Fruit fly (Drosophila melanogaster) whole organism, wandering third instar larva: ENCODE measurements around the gene CG33523.

Source experiments
- Abd-B ChIP-seq: fragments of >200 bp; optimal IDR thresholded peaks from 2 replicates; lab custom pipeline; 2017; ENCODE audit warnings: missing biosample characterization, missing genetic modification characterization
- CG32264 ChIP-seq: fragments of 200-800 bp; sonication (Bioruptor generic); optimal IDR thresholded peaks from 2 replicates; lab custom pipeline; 2016; ENCODE audit warnings: missing biosample characterization, missing genetic modification characterization
- CG9705 ChIP-seq: fragments of 200-800 bp; sonication (Bioruptor generic); optimal IDR thresholded peaks from 2 replicates; lab custom pipeline; 2018; ENCODE audit warnings: missing biosample characterization, mild to moderate bottlenecking, missing genetic modification characterization
- CrebA ChIP-seq: fragments of 200-800 bp; sonication (Bioruptor generic); optimal IDR thresholded peaks from 2 replicates; lab custom pipeline; 2016; ENCODE audit warnings: missing biosample characterization, mild to moderate bottlenecking, missing genetic modification characterization, borderline replicate concordance
- Dfd ChIP-seq: fragments of >200 bp; optimal IDR thresholded peaks from 2 replicates; lab custom pipeline; 2017; ENCODE audit warnings: missing biosample characterization, missing genetic modification characterization
- Dif ChIP-seq: fragments of 200-275, 200-300 bp; sonication (Bioruptor generic); optimal IDR thresholded peaks from 2 replicates; lab custom pipeline; 2018; ENCODE audit warnings: missing biosample characterization, missing genetic modification characterization; ENCODE audit not compliant: partially characterized antibody
- GATAd ChIP-seq: sonication (Bioruptor generic); optimal IDR thresholded peaks from 2 replicates; lab custom pipeline; 2016; ENCODE audit warnings: missing biosample characterization, missing genetic modification characterization
- HLH106 ChIP-seq: fragments of 200-800 bp; optimal IDR thresholded peaks from 3 replicates; lab custom pipeline; 2019; ENCODE audit warnings: missing biosample characterization, mild to moderate bottlenecking, missing genetic modification characterization, moderate library complexity
- Hnf4 ChIP-seq: fragments of 200-800 bp; sonication (Bioruptor generic); optimal IDR thresholded peaks from 2 replicates; lab custom pipeline; 2016; ENCODE audit warnings: missing biosample characterization, mild to moderate bottlenecking, missing genetic modification characterization
- Hr78 ChIP-seq: fragments of >200 bp; optimal IDR thresholded peaks from 2 replicates; lab custom pipeline; 2017; ENCODE audit warnings: missing biosample characterization, missing genetic modification characterization
- Hr83 ChIP-seq: fragments of 200-300 bp; sonication (Bioruptor generic); optimal IDR thresholded peaks from 2 replicates; lab custom pipeline; 2016; ENCODE audit warnings: missing biosample characterization, mild to moderate bottlenecking, missing genetic modification characterization, moderate library complexity; ENCODE audit not compliant: poor library complexity, severe bottlenecking
- Jra ChIP-seq: sonication (Bioruptor generic); optimal IDR thresholded peaks from 2 replicates; lab custom pipeline; 2016; ENCODE audit warnings: missing biosample characterization, missing genetic modification characterization
- Mio ChIP-seq: sonication (Bioruptor generic); optimal IDR thresholded peaks from 2 replicates; lab custom pipeline; 2016; ENCODE audit warnings: missing biosample characterization, missing genetic modification characterization
- Myc ChIP-seq: fragments of >200 bp; optimal IDR thresholded peaks from 2 replicates; lab custom pipeline; 2017
- N ChIP-seq: fragments of >200 bp; optimal IDR thresholded peaks from 2 replicates; lab custom pipeline; 2018; ENCODE audit warnings: missing biosample characterization, missing external identifiers, missing genetic modification characterization
- OdsH ChIP-seq: fragments of 200-800 bp; sonication (Bioruptor generic); optimal IDR thresholded peaks from 2 replicates; lab custom pipeline; 2016; ENCODE audit warnings: missing biosample characterization, mild to moderate bottlenecking, missing genetic modification characterization
- Rel ChIP-seq, 2 experiments: fragments of 200-800 bp; sonication (Bioruptor generic) in 1 of 2; optimal IDR thresholded peaks; 2 replicates in 1 of 2; 3 replicates in 1 of 2; lab custom pipeline; 2016 to 2019; ENCODE audit warnings: mild to moderate bottlenecking in 2 of 2, missing biosample characterization in 2 of 2, missing genetic modification characterization in 2 of 2, moderate library complexity in 1 of 2
- Sp1 ChIP-seq: fragments of 200-800 bp; sonication (Bioruptor generic); optimal IDR thresholded peaks from 3 replicates; lab custom pipeline; 2019; ENCODE audit warnings: missing biosample characterization, mild to moderate bottlenecking, missing genetic modification characterization, moderate library complexity
- Vsx2 ChIP-seq: fragments of 200-300, 225-300 bp; sonication (Bioruptor generic); optimal IDR thresholded peaks from 2 replicates; lab custom pipeline; 2018; ENCODE audit warnings: missing biosample characterization, missing genetic modification characterization; ENCODE audit not compliant: partially characterized antibody
- br ChIP-seq: fragments of 200-800 bp; sonication (Bioruptor generic); optimal IDR thresholded peaks from 2 replicates; lab custom pipeline; 2016; ENCODE audit warnings: missing biosample characterization, missing genetic modification characterization
- brk ChIP-seq: fragments of 200-800 bp; sonication (Bioruptor generic); optimal IDR thresholded peaks from 2 replicates; lab custom pipeline; 2016; ENCODE audit warnings: missing biosample characterization, mild to moderate bottlenecking, missing genetic modification characterization
- dl ChIP-seq, 2 experiments: fragments of 175-275, 200-275 bp in 1 of 2; fragments of 200-275 bp in 1 of 2; sonication (Bioruptor generic); optimal IDR thresholded peaks; lab custom pipeline; 2018; ENCODE audit warnings: mild to moderate bottlenecking in 2 of 2, missing biosample characterization in 2 of 2, missing genetic modification characterization in 2 of 2, moderate library complexity in 2 of 2; ENCODE audit not compliant: partially characterized antibody in 2 of 2, insufficient read depth in 1 of 2
- dmrt93B ChIP-seq: fragments of 200-800 bp; sonication (Bioruptor generic); optimal IDR thresholded peaks from 2 replicates; lab custom pipeline; 2018; ENCODE audit warnings: missing biosample characterization, mild to moderate bottlenecking, missing genetic modification characterization
- dsf ChIP-seq: sonication (Bioruptor generic); optimal IDR thresholded peaks from 2 replicates; lab custom pipeline; 2016; ENCODE audit warnings: missing biosample characterization, missing genetic modification characterization, borderline replicate concordance
- ey ChIP-seq: fragments of 200-800 bp; sonication (Bioruptor generic); optimal IDR thresholded peaks from 2 replicates; lab custom pipeline; 2016; ENCODE audit warnings: missing biosample characterization, missing genetic modification characterization
- foxo ChIP-seq, 2 experiments: fragments of 200-800 bp; sonication (Bioruptor generic); optimal IDR thresholded peaks; 2 replicates in 1 of 2; 3 replicates in 1 of 2; lab custom pipeline; 2016 to 2017; ENCODE audit warnings: missing biosample characterization in 2 of 2, missing genetic modification characterization in 2 of 2
- fru ChIP-seq: fragments of 200-800 bp; sonication (Bioruptor generic); optimal IDR thresholded peaks from 3 replicates; lab custom pipeline; 2016; ENCODE audit warnings: missing biosample characterization, mild to moderate bottlenecking, missing genetic modification characterization
- h ChIP-seq: fragments of 200-800 bp; sonication (Bioruptor generic); optimal IDR thresholded peaks from 3 replicates; lab custom pipeline; 2016; ENCODE audit warnings: missing biosample characterization, mild to moderate bottlenecking, missing genetic modification characterization
- jim ChIP-seq: fragments of 175-275, 200-325 bp; sonication (Bioruptor generic); optimal IDR thresholded peaks from 2 replicates; lab custom pipeline; 2016; ENCODE audit warnings: missing biosample characterization, mild to moderate bottlenecking, missing genetic modification characterization
- lola ChIP-seq: fragments of >200 bp; optimal IDR thresholded peaks from 2 replicates; lab custom pipeline; 2017; ENCODE audit warnings: missing biosample characterization, missing genetic modification characterization
- pan ChIP-seq: fragments of >200 bp; optimal IDR thresholded peaks from 2 replicates; lab custom pipeline; 2017
- psq ChIP-seq: fragments of 200-800 bp; sonication (Bioruptor generic); optimal IDR thresholded peaks from 3 replicates; lab custom pipeline; 2017; ENCODE audit warnings: missing biosample characterization, mild to moderate bottlenecking, missing genetic modification characterization, moderate library complexity
- rgr ChIP-seq: fragments of 200-800 bp; sonication (Bioruptor generic); optimal IDR thresholded peaks from 3 replicates; lab custom pipeline; 2016; ENCODE audit warnings: missing biosample characterization, mild to moderate bottlenecking, missing genetic modification characterization
- sage ChIP-seq: fragments of 200-800 bp; sonication (Bioruptor generic); optimal IDR thresholded peaks from 2 replicates; lab custom pipeline; 2016; ENCODE audit warnings: missing biosample characterization, mild to moderate bottlenecking, missing genetic modification characterization
- sv ChIP-seq: fragments of 200-800 bp; sonication (Bioruptor generic); optimal IDR thresholded peaks from 3 replicates; lab custom pipeline; 2016; ENCODE audit warnings: missing biosample characterization, missing genetic modification characterization
- tai ChIP-seq: sonication (Bioruptor generic); optimal IDR thresholded peaks from 2 replicates; lab custom pipeline; 2016; ENCODE audit warnings: missing biosample characterization, missing genetic modification characterization
- usp ChIP-seq: fragments of >200 bp; optimal IDR thresholded peaks from 2 replicates; lab custom pipeline; 2017; ENCODE audit warnings: missing biosample characterization, missing genetic modification characterization
- woc ChIP-seq: sonication (Bioruptor generic); optimal IDR thresholded peaks from 2 replicates; lab custom pipeline; 2016; ENCODE audit warnings: missing biosample characterization, mild to moderate bottlenecking, missing genetic modification characterization

The CG33523 gene

dm6 chr3L:5971440-5971839 is 47.8 kb downstream of the CG33523 start:
- no peak for TF ChIP-seq dsf

DNA sequence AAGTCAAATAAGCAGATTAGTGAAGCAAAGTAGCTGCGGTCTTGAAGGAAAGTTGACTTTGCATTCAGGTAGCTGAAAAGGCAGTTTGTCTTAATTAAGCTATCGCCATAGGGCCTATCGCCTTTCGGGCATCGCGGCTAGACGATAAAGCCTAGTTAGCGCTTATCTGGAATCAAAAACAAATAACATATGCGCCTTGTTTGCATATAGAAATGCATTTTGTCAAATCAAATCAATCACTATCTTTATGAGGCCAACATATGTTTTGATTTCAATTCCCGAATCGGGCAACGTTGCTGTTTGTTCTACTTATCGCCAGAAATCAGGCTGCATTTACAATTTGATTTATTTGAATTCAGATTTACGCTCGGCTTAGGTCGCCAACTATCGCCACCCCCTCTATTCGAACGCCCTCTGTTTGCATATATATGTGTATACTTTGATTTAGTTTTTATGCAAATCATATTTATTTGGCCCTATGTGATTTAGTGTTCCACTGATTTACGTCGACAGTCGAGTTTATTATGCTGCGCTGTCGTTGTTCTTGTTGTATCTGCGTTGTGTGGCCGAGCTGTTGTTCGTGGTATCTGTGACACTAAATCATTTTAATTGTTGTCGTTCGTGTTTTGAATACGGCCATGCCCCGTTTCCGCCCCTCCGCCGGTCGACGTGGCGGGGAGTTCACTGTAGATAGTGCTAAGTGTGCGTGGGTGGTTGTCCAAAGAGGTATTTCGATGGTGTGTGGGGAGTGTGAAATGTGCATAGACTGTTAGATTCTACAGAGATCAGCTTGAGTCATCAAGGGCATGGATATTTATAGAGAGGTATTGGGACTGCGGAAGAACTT is 51.1 kb downstream of the CG33523 start:
- no peak for TF ChIP-seq psq
- peak; percentile 12 for TF ChIP-seq sv
- TF ChIP-seq, all 38 proteins: peak for 1

- TF ChIP-seq CG32264, result no peak
- no peak for TF ChIP-seq psq
- TF ChIP-seq br (GFP tag; lab: Kevin White, UChicago), result no peak
- TF ChIP-seq fru (GFP tag; lab: Kevin White, UChicago), result no peak
- no peak for TF ChIP-seq CG9705 (GFP tag; lab: Kevin White, UChicago)
- TF ChIP-seq Abd-B (GFP tag; lab: Kevin White, UChicago), result no peak
- no peak for TF ChIP-seq rgr (GFP tag; lab: Kevin White, UChicago)
- no peak for TF ChIP-seq OdsH
- TF ChIP-seq Hr83 (GFP tag; lab: Kevin White, UChicago), result no peak
- no peak for TF ChIP-seq CrebA (GFP tag; lab: Kevin White, UChicago)
- no peak for TF ChIP-seq Jra (GFP tag; lab: Kevin White, UChicago)
- TF ChIP-seq Vsx2, result no peak
- no peak for TF ChIP-seq Sp1 (GFP tag; lab: Kevin White, UChicago)
- TF ChIP-seq lola (GFP tag; lab: Kevin White, UChicago), result no peak
- TF ChIP-seq Mio (GFP tag; lab: Kevin White, UChicago), result no peak
- TF ChIP-seq, all 38 proteins: peak for 0
Observed at dm6 chr3L:5975785-5976120, 52.1 kb downstream of the CG33523 start, which contains the start of gene CG10479. Gene CG10479, minus strand, starts transcription at chr3L:5976007.

- TF ChIP-seq Dif (GFP tag; lab: Kevin White, UChicago) (no peak), tai (GFP tag; lab: Kevin White, UChicago) (no peak), Mio (GFP tag; lab: Kevin White, UChicago) (no peak), foxo (GFP tag; optimal IDR thresholded peaks at IDR 0.05; lab: Kevin White, UChicago) (peak in 1 of 2 experiments; percentile 53), OdsH (peak; percentile 9), CG32264 (no peak), sv (peak; percentile 83), psq (peak; percentile 30), jim (GFP tag; lab: Kevin White, UChicago) (no peak), Vsx2 (no peak), Dfd (GFP tag; lab: Kevin White, UChicago) (no peak), Hnf4 (GFP tag; lab: Kevin White, UChicago) (no peak), Hr83 (GFP tag; lab: Kevin White, UChicago) (no peak), dl (GFP tag; optimal IDR thresholded peaks at IDR 0.05; lab: Kevin White, UChicago; ENCODE audit: insufficient read depth in 1 of 2, partially characterized antibody in 2 of 2) (no peak), Abd-B (GFP tag; lab: Kevin White, UChicago) (no peak), HLH106 (peak; percentile 10), dsf (no peak), brk (GFP tag; lab: Kevin White, UChicago) (no peak), N (GFP tag; lab: Kevin White, UChicago) (no peak), usp (GFP tag; lab: Kevin White, UChicago) (no peak), Jra (GFP tag; lab: Kevin White, UChicago) (no peak), sage (GFP tag; lab: Kevin White, UChicago) (no peak), Hr78 (GFP tag; lab: Kevin White, UChicago) (no peak), GATAd (no peak), lola (GFP tag; lab: Kevin White, UChicago) (no peak), dmrt93B (no peak), Sp1 (GFP tag; lab: Kevin White, UChicago) (no peak), fru (GFP tag; lab: Kevin White, UChicago) (peak; percentile 21), Rel (GFP tag; optimal IDR thresholded peaks at IDR 0.05; lab: Kevin White, UChicago) (no peak), Rel (tag; optimal IDR thresholded peaks at IDR 0.05; lab: Kevin White, UChicago) (no peak), woc (peak; percentile 43), pan (lab: Kevin White, UChicago) (no peak), br (GFP tag; lab: Kevin White, UChicago) (peak; percentile 13), rgr (GFP tag; lab: Kevin White, UChicago) (peak; percentile 22), h (peak; percentile 32), CrebA (GFP tag; lab: Kevin White, UChicago) (no peak), CG9705 (GFP tag; lab: Kevin White, UChicago) (no peak), ey (GFP tag; lab: Kevin White, UChicago) (peak; percentile 28), Myc (lab: Kevin White, UChicago) (no peak)
Observed at dm6 chr3L:5976121-5976906, 52.7 kb downstream of the CG33523 start.
